Worm (Caenorhabditis elegans) whole organism, L4 larva: ENCODE results near the gene isy-1.

Experiments used
- ama-1 ChIP-seq: fragments of 150-350 bp; optimal IDR thresholded peaks from 2 replicates; lab custom pipeline; 2014; ENCODE audit warnings: inconsistent platforms, mixed read lengths
- daf-8 ChIP-seq: fragments of 200-800 bp; sonication (Bioruptor generic); IDR thresholded peaks from 2 replicates; pipeline ENCODE4 v1.3.6; 2022; ENCODE audit warnings: missing genetic modification characterization, missing compliant biosample characterization
- lin-15B ChIP-seq: fragments of 150-350 bp; sonication (generic microtip); optimal IDR thresholded peaks from 3 replicates; lab custom pipeline; 2014; ENCODE audit warnings: missing biosample characterization, missing genetic modification characterization
- pha-4 ChIP-seq, 2 experiments: fragments of 150-350 bp in 1 of 2; fragments of 200-800 bp in 1 of 2; sonication (Bioruptor generic) in 1 of 2; IDR thresholded peaks in 1 of 2; optimal IDR thresholded peaks in 1 of 2; 2 replicates each; pipeline versions ENCODE4 v1.3.6 to Lab custom; 2014 to 2022; ENCODE audit warnings: missing genetic modification characterization in 2 of 2, missing genetic modification reagents in 2 of 2, missing biosample characterization in 1 of 2, missing compliant biosample characterization in 1 of 2

Gene isy-1

DNA sequence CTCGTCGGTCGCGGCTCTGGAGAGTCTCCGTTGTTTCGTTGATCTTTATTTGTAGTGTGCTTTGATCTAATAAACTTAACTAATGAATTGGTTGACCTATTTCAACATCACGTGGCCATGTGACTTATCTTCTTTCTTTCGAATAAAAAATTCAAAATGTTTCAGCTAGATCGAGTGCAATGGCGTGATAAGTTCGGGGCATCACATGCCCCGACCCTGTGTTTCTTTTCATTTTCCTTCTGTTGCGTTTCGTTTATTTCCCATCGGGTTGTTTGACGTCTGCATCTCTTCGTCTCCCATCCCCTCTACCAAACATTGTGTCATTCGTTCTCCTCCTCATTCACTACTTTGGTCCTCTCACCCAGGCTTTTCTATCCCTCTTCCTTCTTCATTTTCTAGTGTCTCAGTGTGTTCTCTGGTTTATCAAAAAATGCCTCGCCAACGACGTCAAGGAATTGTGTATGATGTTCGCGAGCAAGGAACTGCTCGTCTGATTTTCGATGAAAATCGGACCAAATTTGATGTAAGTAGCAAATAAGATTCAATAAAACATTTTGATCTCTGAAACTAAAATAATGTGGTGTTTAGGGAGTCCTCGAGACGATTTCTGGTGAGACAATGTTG lies 48.7 kb downstream of the isy-1 start, which contains the start of gene F17C11.4 (continued):
- TF ChIP-seq pha-4 (GFP tag; IDR thresholded peaks at IDR 0.05; lab: Robert Waterston, UW): no peak; the same call in 1 of the 2 replicates
- TF ChIP-seq pha-4 (tag; optimal IDR thresholded peaks at IDR 0.05; lab: Kevin White, UChicago): no peak
- no peak for TF ChIP-seq lin-15B (tag; lab: Kevin White, UChicago)
- no peak for TF ChIP-seq daf-8 (GFP tag; lab: Robert Waterston, UW)
- peak; percentile 82 for TF ChIP-seq ama-1 (lab: Kevin White, UChicago)
